Worm (Caenorhabditis elegans): ENCODE data around the gene nemt-1.

ce11 chrIV:9323989-9324506 is 4.8 kb upstream of the nemt-1 start, which contains the start of the genes nspg-11 and F49C12.15:
- TF ChIP-seq ceh-82 (tag; optimal IDR thresholded peaks at IDR 0.05) (no peak), mdt-29 (GFP tag; IDR thresholded peaks at IDR 0.05) (no peak), duxl-1 (tag; optimal IDR thresholded peaks at IDR 0.05; ENCODE audit: poor library complexity) (no peak), lin-1 (GFP tag; IDR thresholded peaks at IDR 0.05) (no peak), snpc-4 (tag; optimal IDR thresholded peaks at IDR 0.05) (no peak), fos-1 (tag; optimal IDR thresholded peaks at IDR 0.05) (no peak), lir-3 (tag; optimal IDR thresholded peaks at IDR 0.05) (no peak), daf-12 (tag; optimal IDR thresholded peaks at IDR 0.05) (no peak), dmd-8 (GFP tag; IDR thresholded peaks at IDR 0.05) (no peak), ZK546.5 (tag; optimal IDR thresholded peaks at IDR 0.05) (no peak)

Measured in whole organism, L4 larva.